Worm (Caenorhabditis elegans): ENCODE data around the gene ssq-4.

ce11 chrIV:4982477-4982876, 33.8 kb upstream of the ssq-4 start, which contains the start of gene E03H12.4:
- no peak for TF ChIP-seq nfya-1 (tag; optimal IDR thresholded peaks at IDR 0.05)
- no peak for TF ChIP-seq ama-1 (optimal IDR thresholded peaks at IDR 0.05)
- TF ChIP-seq pha-4 (tag; optimal IDR thresholded peaks at IDR 0.05) = no peak
- TF ChIP-seq nhr-11 (tag; optimal IDR thresholded peaks at IDR 0.05) = no peak
- no peak for TF ChIP-seq hlh-30 (tag; optimal IDR thresholded peaks at IDR 0.05; ENCODE audit: insufficient read depth)
- TF ChIP-seq ceh-48 (tag; optimal IDR thresholded peaks at IDR 0.05) = no peak
- no peak for TF ChIP-seq sox-4 (tag; optimal IDR thresholded peaks at IDR 0.05)
- TF ChIP-seq ceh-24 (tag; optimal IDR thresholded peaks at IDR 0.05) = no peak
- no peak for TF ChIP-seq ref-2 (tag; optimal IDR thresholded peaks at IDR 0.05)
- TF ChIP-seq ztf-16 (tag; optimal IDR thresholded peaks at IDR 0.05) = no peak
- TF ChIP-seq ttx-3 (tag; optimal IDR thresholded peaks at IDR 0.05) = no peak
- no peak for TF ChIP-seq sdc-2 (tag; optimal IDR thresholded peaks at IDR 0.05)
- no peak for TF ChIP-seq lin-11 (tag; optimal IDR thresholded peaks at IDR 0.05)
- TF ChIP-seq eyg-1 (tag; optimal IDR thresholded peaks at IDR 0.05) = no peak

All from whole organism, late embryonic.